Fruit fly (Drosophila melanogaster) whole organism, adult: ENCODE measurements around the gene CG3552.
A peak's percentile ranks its signal among the peaks of the same experiment; 100 is the strongest.

Experiments
- CG11617 ChIP-seq: fragments of 200-800 bp; sonication (Bioruptor generic); optimal IDR thresholded peaks from 2 replicates; lab custom pipeline; 2017; ENCODE audit warnings: mild to moderate bottlenecking, missing biosample characterization, missing genetic modification reagents, missing genetic modification characterization
- CG12768 ChIP-seq: fragments of 200-800 bp; sonication (Bioruptor generic); optimal IDR thresholded peaks from 2 replicates; lab custom pipeline; 2017; ENCODE audit warnings: missing biosample characterization, missing genetic modification characterization, mild to moderate bottlenecking, moderate library complexity, missing genetic modification reagents
- CG14711 ChIP-seq: fragments of 200-800 bp; sonication (Bioruptor generic); optimal IDR thresholded peaks from 2 replicates; lab custom pipeline; 2018; ENCODE audit warnings: missing biosample characterization, mild to moderate bottlenecking, missing genetic modification characterization, moderate library complexity
- CG1620 ChIP-seq: fragments of 200-800 bp; sonication (Bioruptor generic); optimal IDR thresholded peaks from 2 replicates; lab custom pipeline; 2016; ENCODE audit warnings: missing biosample characterization, missing genetic modification characterization
- CG33017 ChIP-seq: fragments of 200-800 bp; sonication (Bioruptor generic); optimal IDR thresholded peaks from 2 replicates; lab custom pipeline; 2018; ENCODE audit warnings: missing biosample characterization, mild to moderate bottlenecking, missing genetic modification characterization, moderate library complexity
- CG5204 ChIP-seq: fragments of 200-800 bp; sonication (Bioruptor generic); optimal IDR thresholded peaks from 2 replicates; lab custom pipeline; 2016; ENCODE audit warnings: missing biosample characterization, missing genetic modification characterization
- CG7045 ChIP-seq: fragments of 200-800 bp; sonication (Bioruptor generic); optimal IDR thresholded peaks from 2 replicates; lab custom pipeline; 2017; ENCODE audit warnings: missing biosample characterization, mild to moderate bottlenecking, missing genetic modification characterization
- CG7101 ChIP-seq: fragments of 200-800 bp; sonication (Bioruptor generic); optimal IDR thresholded peaks from 2 replicates; lab custom pipeline; 2018; ENCODE audit warnings: missing biosample characterization, mild to moderate bottlenecking, missing genetic modification characterization, moderate library complexity
- Clk ChIP-seq: fragments of 200-800 bp; sonication (Bioruptor generic); optimal IDR thresholded peaks from 2 replicates; lab custom pipeline; 2017; ENCODE audit warnings: missing biosample characterization, missing genetic modification characterization
- Crg-1 ChIP-seq: fragments of 200-800 bp; sonication (Bioruptor generic); optimal IDR thresholded peaks from 2 replicates; lab custom pipeline; 2016; ENCODE audit warnings: missing biosample characterization, missing genetic modification characterization
- Hr96 ChIP-seq: fragments of 200-800 bp; sonication (Bioruptor generic); optimal IDR thresholded peaks from 2 replicates; lab custom pipeline; 2016; ENCODE audit warnings: missing biosample characterization, missing genetic modification characterization
- Mnt ChIP-seq: fragments of 200-800 bp; sonication (Bioruptor generic); optimal IDR thresholded peaks from 2 replicates; lab custom pipeline; 2016; ENCODE audit warnings: missing biosample characterization, mild to moderate bottlenecking, missing genetic modification characterization
- bab1 ChIP-seq: fragments of 200-800 bp; sonication (Bioruptor generic); optimal IDR thresholded peaks from 3 replicates; lab custom pipeline; 2019; ENCODE audit warnings: missing biosample characterization, mild to moderate bottlenecking, missing genetic modification characterization, moderate library complexity
- cic ChIP-seq: fragments of 200-800 bp; sonication (Bioruptor generic); optimal IDR thresholded peaks from 2 replicates; lab custom pipeline; 2017; ENCODE audit warnings: missing biosample characterization, mild to moderate bottlenecking, missing genetic modification characterization, moderate library complexity
- cnc ChIP-seq, 2 experiments: fragments of >200 bp; optimal IDR thresholded peaks; 2 replicates each; lab custom pipeline; 2017
- kay ChIP-seq: fragments of 200-800 bp; sonication (Bioruptor generic); peaks from one replicate; lab custom pipeline; 2016; ENCODE audit warnings: missing biosample characterization, missing genetic modification characterization, borderline replicate concordance
- ovo ChIP-seq: fragments of 200-800 bp; sonication (Bioruptor generic); optimal IDR thresholded peaks from 2 replicates; lab custom pipeline; 2016; ENCODE audit warnings: missing biosample characterization, missing genetic modification characterization
- pad ChIP-seq: fragments of 200-800 bp; sonication (Bioruptor generic); optimal IDR thresholded peaks from 3 replicates; lab custom pipeline; 2017; ENCODE audit warnings: missing biosample characterization, missing genetic modification characterization, mild to moderate bottlenecking, moderate library complexity, missing genetic modification reagents
- tj ChIP-seq: fragments of 200-800 bp; sonication (Bioruptor generic); optimal IDR thresholded peaks from 3 replicates; lab custom pipeline; 2017; ENCODE audit warnings: missing biosample characterization, mild to moderate bottlenecking, missing genetic modification characterization, moderate library complexity
- toe ChIP-seq: fragments of 200-800 bp; sonication (Bioruptor generic); optimal IDR thresholded peaks from 2 replicates; lab custom pipeline; 2016; ENCODE audit warnings: missing biosample characterization, missing genetic modification characterization

The CG3552 gene

DNA sequence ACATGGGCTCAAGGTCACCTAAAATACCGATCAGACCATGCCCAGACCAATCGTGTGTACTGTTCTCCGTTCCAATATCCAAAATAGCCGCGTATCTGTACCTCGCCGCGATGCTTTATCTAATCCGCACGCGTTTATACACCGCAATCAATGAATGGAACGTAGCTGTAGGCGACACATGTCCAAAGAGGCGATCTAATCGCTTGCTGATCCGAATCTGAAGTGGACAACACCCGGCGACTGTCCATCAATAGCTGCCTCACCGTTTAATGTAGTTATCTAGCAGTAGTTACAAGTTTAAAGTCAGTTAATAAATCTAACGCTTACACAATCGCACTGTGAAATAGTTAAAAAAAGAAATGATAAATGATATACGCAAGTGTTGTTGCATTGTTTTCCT lies 3.7 kb upstream of the CG3552 start:
- TF ChIP-seq cic (GFP tag; lab: Kevin White, UChicago), result peak; percentile 92
- TF ChIP-seq toe, result no peak
- TF ChIP-seq CG12768, result peak; percentile 9

DNA sequence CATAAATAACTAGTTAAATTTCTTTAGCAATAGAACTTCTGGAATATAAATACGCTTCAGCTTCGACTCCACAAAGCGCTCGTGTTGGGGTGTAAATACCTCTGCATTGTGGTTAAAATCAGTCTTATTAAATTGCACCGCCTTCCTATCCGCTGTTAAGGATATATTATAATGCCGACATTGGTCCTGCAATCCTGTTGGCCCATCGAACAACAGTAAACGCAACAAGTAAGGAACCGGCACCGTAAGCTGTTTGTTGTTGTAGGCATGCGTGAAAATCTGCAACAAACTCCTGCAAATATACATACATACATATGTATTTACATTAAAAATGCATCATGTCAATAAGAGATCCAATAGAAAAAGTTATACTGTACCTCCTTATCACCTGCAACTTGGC lies 271 bp downstream of the CG3552 start:
- TF ChIP-seq CG33017 (no peak), Hr96 (no peak), pad (GFP tag; lab: Kevin White, UChicago) (no peak), CG7101 (tag; lab: Kevin White, UChicago) (no peak), Mnt (GFP tag; lab: Kevin White, UChicago) (no peak), CG11617 (GFP tag; lab: Kevin White, UChicago) (no peak), Clk (no peak)

DNA sequence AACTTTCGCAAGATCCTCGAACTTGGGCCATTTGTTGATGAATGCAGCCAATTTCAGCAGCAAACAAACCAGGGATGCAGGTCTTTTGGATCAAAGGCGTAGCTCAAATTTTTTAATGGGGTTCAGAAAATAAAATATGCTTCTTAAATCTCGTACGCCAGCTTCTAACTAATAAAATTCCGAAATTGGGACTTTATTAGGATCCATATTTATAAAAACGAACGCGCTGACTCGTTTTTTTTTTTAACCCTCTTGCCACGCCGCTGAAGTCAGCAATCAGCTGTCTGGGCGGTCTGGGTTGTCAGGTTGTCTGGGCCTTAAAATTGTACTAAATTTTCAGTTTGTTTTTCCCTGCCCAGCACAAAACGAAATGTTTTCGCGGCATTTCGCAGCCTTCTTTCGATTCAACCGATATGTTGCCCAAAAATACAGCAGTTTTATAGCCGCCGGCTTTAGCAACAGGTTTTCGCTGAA lies 1.5 kb downstream of the CG3552 start, which contains the start of gene CG3437:
TSS of gene CG3437 (minus strand) at position 51 of the 474 bp plus-strand sequence.
- TF ChIP-seq kay (GFP tag; lab: Kevin White, UChicago) (no peak), Crg-1 (GFP tag; lab: Kevin White, UChicago) (peak; percentile 99), toe (peak; percentile 99), pad (GFP tag; lab: Kevin White, UChicago) (peak; percentile 95), CG12768 (peak; percentile 100), Clk (peak; percentile 99), CG1620 (GFP tag; lab: Kevin White, UChicago) (peak; percentile 99), Hr96 (peak; percentile 99), CG7045 (peak; percentile 99), CG14711 (tag; lab: Kevin White, UChicago) (peak; percentile 99), CG7101 (tag; lab: Kevin White, UChicago) (peak; percentile 99), ovo (GFP tag; lab: Kevin White, UChicago) (peak; percentile 97), CG5204 (peak; percentile 99), CG33017 (peak; percentile 98), tj (GFP tag; lab: Kevin White, UChicago) (peak; percentile 93), bab1 (GFP tag; lab: Kevin White, UChicago) (peak; percentile 99), cic (GFP tag; lab: Kevin White, UChicago) (peak; percentile 92), CG11617 (GFP tag; lab: Kevin White, UChicago) (peak; percentile 99), cnc (optimal IDR thresholded peaks at IDR 0.05; lab: Kevin White, UChicago) (no peak), Mnt (GFP tag; lab: Kevin White, UChicago) (peak; percentile 97)

DNA sequence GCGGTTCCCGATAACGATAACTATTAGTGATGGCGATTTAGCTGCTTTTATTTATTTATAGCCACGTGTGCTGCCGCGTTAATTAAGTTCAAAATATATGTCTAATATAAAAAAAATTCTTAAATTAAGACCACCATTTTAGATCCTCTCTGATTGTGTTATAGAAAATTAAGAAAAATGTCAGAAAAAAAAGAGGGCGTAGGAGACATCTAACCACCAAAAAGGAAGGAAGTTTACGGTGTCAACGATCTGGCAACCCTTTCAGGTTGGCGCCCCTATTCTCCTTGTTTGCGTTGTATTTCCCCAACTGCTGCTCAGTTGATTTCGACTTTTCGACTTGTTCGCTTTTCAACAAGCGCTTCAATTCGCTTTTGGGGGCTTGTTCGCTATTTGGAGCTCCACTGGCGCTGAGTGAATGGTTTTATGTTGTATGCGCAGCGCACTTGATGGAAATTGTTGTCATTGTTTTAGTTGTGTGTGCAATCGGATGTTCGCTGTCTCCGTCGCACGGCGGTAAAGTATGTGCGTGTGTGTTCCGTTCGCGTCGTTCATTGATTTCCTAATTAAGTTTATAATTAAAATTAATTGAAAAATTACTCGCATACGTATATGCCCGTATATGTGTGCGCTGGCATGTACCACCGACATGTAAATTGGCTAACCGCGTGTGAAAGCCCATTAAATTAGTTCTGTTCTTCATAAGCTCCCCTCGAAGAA lies 4.8 kb downstream of the CG3552 start, which contains the start of the genes CG3434 and CG44838:
TSS of gene CG3434 (minus strand) at position 25 of the 717 bp plus-strand sequence.
TSS of gene CG44838 (plus strand) at position 276 of the 717 bp plus-strand sequence.
- peak; percentile 55 for TF ChIP-seq cic (GFP tag; lab: Kevin White, UChicago)
- TF ChIP-seq CG7101 (tag; lab: Kevin White, UChicago), result peak; percentile 67
- TF ChIP-seq Hr96, result peak; percentile 71
- TF ChIP-seq CG11617 (GFP tag; lab: Kevin White, UChicago), result peak; percentile 72
- TF ChIP-seq Crg-1 (GFP tag; lab: Kevin White, UChicago), result peak; percentile 34
- no peak for TF ChIP-seq ovo (GFP tag; lab: Kevin White, UChicago)
- TF ChIP-seq pad (GFP tag; lab: Kevin White, UChicago), result peak; percentile 96
- TF ChIP-seq CG14711 (tag; lab: Kevin White, UChicago), result peak; percentile 72
- TF ChIP-seq cnc (optimal IDR thresholded peaks at IDR 0.05; lab: Kevin White, UChicago), result no peak
- peak; percentile 67 for TF ChIP-seq CG1620 (GFP tag; lab: Kevin White, UChicago)
- TF ChIP-seq CG33017, result peak; percentile 70
- peak; percentile 87 for TF ChIP-seq toe
- peak; percentile 78 for TF ChIP-seq bab1 (GFP tag; lab: Kevin White, UChicago)
- peak; percentile 69 for TF ChIP-seq CG12768
- peak; percentile 77 for TF ChIP-seq Mnt (GFP tag; lab: Kevin White, UChicago)
- peak; percentile 53 for TF ChIP-seq CG7045
- peak; percentile 48 for TF ChIP-seq tj (GFP tag; lab: Kevin White, UChicago)
- peak; percentile 62 for TF ChIP-seq CG5204
- no peak for TF ChIP-seq Clk
- no peak for TF ChIP-seq kay (GFP tag; lab: Kevin White, UChicago)

DNA sequence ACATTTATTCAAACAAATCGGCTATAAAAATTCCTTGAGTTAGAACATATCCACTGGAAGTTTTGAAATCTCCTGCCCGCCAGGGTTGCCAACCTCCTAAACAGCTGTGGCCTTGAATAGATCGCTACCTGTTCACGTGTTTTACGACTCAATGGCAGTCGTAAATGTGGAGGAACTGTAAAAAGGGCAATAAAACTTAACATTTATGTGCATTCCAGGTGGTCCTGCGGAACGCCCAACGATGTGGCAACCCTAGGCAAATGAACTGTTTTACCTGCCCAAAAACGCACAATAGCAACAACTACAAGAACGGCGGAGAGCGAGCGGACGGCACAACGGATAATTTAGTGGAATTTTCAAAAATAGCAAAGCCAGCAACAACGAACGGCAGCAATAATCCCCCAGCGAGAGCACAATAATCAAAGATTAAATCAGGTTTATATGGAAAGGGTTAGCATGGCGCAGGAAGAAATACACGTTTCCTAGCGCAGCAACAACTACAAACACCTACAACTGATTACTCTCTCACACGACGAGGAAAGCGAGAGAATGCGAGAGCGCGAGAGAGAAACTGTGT lies 5.6 kb downstream of the CG3552 start:
- no peak for TF ChIP-seq cnc (optimal IDR thresholded peaks at IDR 0.05; lab: Kevin White, UChicago)
- TF ChIP-seq tj (GFP tag; lab: Kevin White, UChicago), result no peak
- TF ChIP-seq CG14711 (tag; lab: Kevin White, UChicago), result peak; percentile 78
- TF ChIP-seq bab1 (GFP tag; lab: Kevin White, UChicago), result no peak

DNA sequence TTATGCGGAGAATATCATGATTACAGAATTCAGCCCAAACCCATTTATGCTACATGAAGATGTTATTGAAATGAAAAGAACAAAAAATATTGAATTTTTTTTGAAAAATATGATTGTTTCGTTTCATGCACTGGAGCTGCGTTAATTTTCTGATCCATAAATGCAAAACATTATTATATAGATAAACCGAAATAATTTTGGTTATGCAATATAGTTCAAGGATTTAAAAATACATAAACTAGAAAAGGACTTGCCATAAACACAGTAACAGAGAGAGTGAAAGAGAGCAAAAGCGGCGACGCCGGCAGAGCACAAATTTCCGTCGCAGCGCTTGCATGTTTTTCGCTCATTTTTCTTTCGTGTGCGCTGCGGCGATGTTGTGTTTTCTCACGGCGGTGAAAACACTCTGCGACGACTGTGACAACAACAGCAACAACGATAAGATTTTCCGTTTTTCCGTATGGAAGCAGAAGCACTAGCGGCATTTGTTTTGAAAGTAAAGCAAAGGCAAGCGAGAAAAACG lies 6.2 kb downstream of the CG3552 start:
- TF ChIP-seq CG12768 (peak; percentile 90), kay (GFP tag; lab: Kevin White, UChicago) (peak; percentile 81), toe (peak; percentile 70), ovo (GFP tag; lab: Kevin White, UChicago) (no peak), CG1620 (GFP tag; lab: Kevin White, UChicago) (peak; percentile 14), CG14711 (tag; lab: Kevin White, UChicago) (peak; percentile 82), Mnt (GFP tag; lab: Kevin White, UChicago) (peak; percentile 54), Hr96 (peak; percentile 72), Crg-1 (GFP tag; lab: Kevin White, UChicago) (peak; percentile 10), CG11617 (GFP tag; lab: Kevin White, UChicago) (peak; percentile 90), CG33017 (peak; percentile 94), pad (GFP tag; lab: Kevin White, UChicago) (peak; percentile 56), bab1 (GFP tag; lab: Kevin White, UChicago) (peak; percentile 89), CG7101 (tag; lab: Kevin White, UChicago) (peak; percentile 91), cnc (optimal IDR thresholded peaks at IDR 0.05; lab: Kevin White, UChicago) (no peak), CG5204 (peak; percentile 79), CG7045 (peak; percentile 92), Clk (peak; percentile 32), tj (GFP tag; lab: Kevin White, UChicago) (peak; percentile 47), cic (GFP tag; lab: Kevin White, UChicago) (peak; percentile 52)
